Worm (Caenorhabditis elegans) whole organism, L1 larva: ENCODE measurements around the gene ZK643.6.
"Not testable (repeated sequence)": the region's sequence is repeated elsewhere in the genome, so short reads cannot be mapped to it uniquely, and the experiment has no call there.

Experiments
- C16A3.4 ChIP-seq: fragments of 150-350 bp; optimal IDR thresholded peaks from 2 replicates; lab custom pipeline; 2014; ENCODE audit warnings: missing biosample characterization, missing genetic modification characterization
- Y116A8C.19 ChIP-seq: sonication (generic microtip); optimal IDR thresholded peaks from 2 replicates; lab custom pipeline; 2016; ENCODE audit warnings: missing compliant biosample characterization, missing genetic modification characterization, borderline replicate concordance
- aly-2 ChIP-seq: fragments of 150-350 bp; optimal IDR thresholded peaks from 2 replicates; lab custom pipeline; 2014; ENCODE audit warnings: missing biosample characterization, missing genetic modification characterization
- ama-1 ChIP-seq: fragments of 150-350 bp; optimal IDR thresholded peaks from 2 replicates; lab custom pipeline; 2014
- blmp-1 ChIP-seq: fragments of 150-350 bp; optimal IDR thresholded peaks from 2 replicates; lab custom pipeline; 2014; ENCODE audit warnings: missing biosample characterization, missing genetic modification characterization
- ceh-63 ChIP-seq: fragments of 200-800 bp; sonication (Bioruptor generic); optimal IDR thresholded peaks from 2 replicates; lab custom pipeline; 2018; ENCODE audit warnings: mild to moderate bottlenecking, missing genetic modification characterization, missing compliant biosample characterization
- ceh-8 ChIP-seq: fragments of 200-800 bp; sonication (Bioruptor generic); optimal IDR thresholded peaks from 2 replicates; lab custom pipeline; 2018; ENCODE audit warnings: mild to moderate bottlenecking, missing genetic modification characterization, moderate library complexity, missing compliant biosample characterization
- ceh-88 ChIP-seq: fragments of 200-800 bp; sonication (Bioruptor generic); IDR thresholded peaks from 2 replicates; pipeline ENCODE4 v1.3.6; 2022; ENCODE audit warnings: missing genetic modification characterization, missing compliant biosample characterization
- dpl-1 ChIP-seq, 3 experiments: fragments of 150-350 bp in 2 of 3; sonication (generic microtip) in 1 of 3; optimal IDR thresholded peaks; 2 replicates each; lab custom pipeline; 2014 to 2017; ENCODE audit warnings: missing biosample characterization in 3 of 3, missing genetic modification characterization in 3 of 3, missing genetic modification reagents in 3 of 3
- dsc-1 ChIP-seq: sonication (generic microtip); optimal IDR thresholded peaks from 2 replicates; lab custom pipeline; 2016; ENCODE audit warnings: mild to moderate bottlenecking, missing genetic modification characterization, missing compliant biosample characterization
- efl-1 ChIP-seq, 4 experiments: fragments of 150-350 bp; optimal IDR thresholded peaks in 3 of 4; peaks in 1 of 4; 1 replicate in 1 of 4; 2 replicates in 3 of 4; lab custom pipeline; 2014; ENCODE audit warnings: missing biosample characterization in 2 of 4, missing genetic modification characterization in 2 of 4, missing genetic modification reagents in 2 of 4
- elt-2 ChIP-seq: sonication (generic microtip); optimal IDR thresholded peaks from 2 replicates; lab custom pipeline; 2016; ENCODE audit warnings: missing genetic modification characterization, mild to moderate bottlenecking, inconsistent platforms, missing compliant biosample characterization, missing genetic modification reagents
- elt-3 ChIP-seq, 6 experiments: fragments of 150-350 bp in 1 of 6; sonication (generic microtip); optimal IDR thresholded peaks; 2 replicates each; lab custom pipeline; 2017 to 2018; ENCODE audit warnings: missing biosample characterization in 6 of 6, missing genetic modification characterization in 6 of 6, inconsistent platforms in 1 of 6
- ets-5 ChIP-seq: fragments of 200-800 bp; sonication (Bioruptor generic); IDR thresholded peaks from 2 replicates; pipeline ENCODE4 v1.3.6; 2022; ENCODE audit warnings: missing genetic modification characterization, missing compliant biosample characterization
- fkh-4 ChIP-seq: sonication (generic microtip); optimal IDR thresholded peaks from 2 replicates; lab custom pipeline; 2016; ENCODE audit warnings: missing compliant biosample characterization, missing genetic modification characterization, borderline replicate concordance
- hlh-17 ChIP-seq: fragments of 200-800 bp; sonication (Bioruptor generic); optimal IDR thresholded peaks from 2 replicates; lab custom pipeline; 2018; ENCODE audit warnings: missing genetic modification characterization, mild to moderate bottlenecking, missing compliant biosample characterization, moderate library complexity, borderline replicate concordance
- hlh-4 ChIP-seq: sonication (generic microtip); optimal IDR thresholded peaks from 2 replicates; lab custom pipeline; 2016; ENCODE audit warnings: mild to moderate bottlenecking, missing genetic modification characterization, missing compliant biosample characterization
- hpl-2 ChIP-seq: fragments of 150-350 bp; optimal IDR thresholded peaks from 2 replicates; lab custom pipeline; 2014; ENCODE audit warnings: missing biosample characterization, missing genetic modification reagents, missing genetic modification characterization
- lin-14 ChIP-seq: fragments of 200-800 bp; sonication (Bioruptor generic); optimal IDR thresholded peaks from 2 replicates; lab custom pipeline; 2018; ENCODE audit warnings: mild to moderate bottlenecking, missing genetic modification characterization, moderate library complexity, missing compliant biosample characterization
- lir-3 ChIP-seq: sonication (generic microtip); optimal IDR thresholded peaks from 2 replicates; lab custom pipeline; 2016; ENCODE audit warnings: mild to moderate bottlenecking, missing genetic modification characterization, moderate library complexity, missing compliant biosample characterization; ENCODE audit not compliant: poor library complexity
- lsy-2 ChIP-seq, 2 experiments: fragments of 150-350 bp; optimal IDR thresholded peaks; 2 replicates each; lab custom pipeline; 2014; ENCODE audit warnings: missing biosample characterization in 2 of 2, missing genetic modification characterization in 2 of 2
- nhr-12 ChIP-seq: sonication (generic microtip); optimal IDR thresholded peaks from 2 replicates; lab custom pipeline; 2017; ENCODE audit warnings: missing biosample characterization, missing genetic modification characterization
- nhr-28 ChIP-seq: fragments of 150-350 bp; optimal IDR thresholded peaks from 2 replicates; lab custom pipeline; 2014; ENCODE audit warnings: missing biosample characterization, missing genetic modification characterization
- nhr-77 ChIP-seq: fragments of 150-350 bp; optimal IDR thresholded peaks from 2 replicates; lab custom pipeline; 2014; ENCODE audit warnings: missing biosample characterization, missing genetic modification characterization
- pax-3 ChIP-seq: fragments of 200-800 bp; sonication (Bioruptor generic); optimal IDR thresholded peaks from 2 replicates; lab custom pipeline; 2018; ENCODE audit warnings: mild to moderate bottlenecking, missing genetic modification characterization, moderate library complexity, missing compliant biosample characterization
- pqm-1 ChIP-seq: sonication (generic microtip); optimal IDR thresholded peaks from 3 replicates; lab custom pipeline; 2017; ENCODE audit warnings: missing biosample characterization, missing genetic modification characterization
- rnt-1 ChIP-seq: sonication (generic microtip); optimal IDR thresholded peaks from 2 replicates; lab custom pipeline; 2016; ENCODE audit warnings: mild to moderate bottlenecking, missing genetic modification characterization, moderate library complexity, missing compliant biosample characterization
- skn-1 ChIP-seq: fragments of 150-350 bp; optimal IDR thresholded peaks from 2 replicates; lab custom pipeline; 2014; ENCODE audit warnings: missing biosample characterization, missing genetic modification characterization
- sup-37 ChIP-seq: fragments of 200-800 bp; sonication (Bioruptor generic); optimal IDR thresholded peaks from 2 replicates; lab custom pipeline; 2018; ENCODE audit warnings: mild to moderate bottlenecking, missing genetic modification characterization, missing compliant biosample characterization
- tbx-2 ChIP-seq: sonication (generic microtip); optimal IDR thresholded peaks from 2 replicates; lab custom pipeline; 2016; ENCODE audit warnings: missing genetic modification characterization, missing compliant biosample characterization
- unc-30 ChIP-seq: sonication (generic microtip); optimal IDR thresholded peaks from 2 replicates; lab custom pipeline; 2017; ENCODE audit warnings: missing biosample characterization, missing genetic modification characterization
- ztf-11 ChIP-seq, 2 experiments: sonication (generic microtip); optimal IDR thresholded peaks; 2 replicates each; lab custom pipeline; 2016 to 2017; ENCODE audit warnings: missing genetic modification characterization in 2 of 2, missing biosample characterization in 1 of 2, missing compliant biosample characterization in 1 of 2
- ztf-4 ChIP-seq: fragments of 150-350 bp; optimal IDR thresholded peaks from 2 replicates; lab custom pipeline; 2014; ENCODE audit warnings: missing biosample characterization, missing genetic modification characterization

ZK643.6 gene

DNA sequence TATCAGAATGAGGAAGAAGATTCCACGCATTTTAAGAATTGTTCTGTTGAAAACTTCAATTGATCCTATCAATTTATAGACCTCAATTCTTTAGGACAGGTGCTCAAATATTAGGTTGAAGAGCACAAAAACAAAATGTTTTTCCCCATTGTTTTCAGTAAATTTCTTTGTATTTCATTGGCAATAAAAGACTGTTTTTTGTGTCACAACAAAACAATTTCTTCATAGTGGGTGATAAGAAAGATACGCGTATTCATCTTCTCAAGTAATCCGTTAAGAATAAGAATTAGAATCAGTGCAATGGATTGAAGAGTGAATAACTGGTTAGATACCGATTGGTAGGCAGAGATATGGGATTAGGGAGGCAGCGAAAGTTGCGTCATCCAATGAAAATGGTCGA is at the start of gene ZK643.6:
TSS of gene ZK643.6 (minus strand) at position 101 of the 400 bp plus-strand sequence.
- TF ChIP-seq efl-1 (optimal IDR thresholded peaks at IDR 0.05; lab: Kevin White, UChicago) (no peak), efl-1 (GFP tag; optimal IDR thresholded peaks at IDR 0.05 in 1 of 2; lab: Kevin White, UChicago) (peak in 1 of 2 experiments; percentile 33), lin-14 (GFP tag; lab: Kevin White, UChicago) (no peak), hpl-2 (GFP tag; lab: Kevin White, UChicago) (no peak), lir-3 (tag; lab: Kevin White, UChicago) (no peak), dsc-1 (tag; lab: Kevin White, UChicago) (peak; percentile 1), dpl-1 (GFP tag; optimal IDR thresholded peaks at IDR 0.05; lab: Kevin White, UChicago) (no peak), ztf-11 (tag; optimal IDR thresholded peaks at IDR 0.05; lab: Kevin White, UChicago) (no peak), tbx-2 (no peak), hlh-4 (no peak), sup-37 (GFP tag; lab: Kevin White, UChicago) (no peak)

DNA sequence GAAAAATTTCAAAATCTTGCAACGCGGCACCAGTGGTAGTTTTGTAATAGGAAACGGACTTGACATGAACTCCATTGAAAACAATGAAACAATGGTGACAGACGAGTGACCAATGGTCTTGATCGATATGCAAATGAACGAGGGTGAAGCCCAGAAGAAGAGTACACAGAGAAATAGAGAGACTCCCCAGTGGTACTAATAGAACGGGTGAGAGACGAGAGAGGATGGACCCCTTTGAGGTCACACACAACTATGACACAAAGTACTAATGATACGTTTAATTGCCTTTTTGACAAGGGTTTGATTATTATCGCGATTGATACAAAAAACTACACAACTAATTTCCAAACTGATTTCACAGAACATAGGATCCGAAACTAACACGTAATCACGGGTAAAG is 49.5 kb upstream of the ZK643.6 start, which contains the start of gene F59B2.8:
TSS of gene F59B2.8 (minus strand) at position 151 of the 400 bp plus-strand sequence.
- TF ChIP-seq lin-14 (GFP tag; lab: Kevin White, UChicago) (no peak), nhr-12 (no peak), C16A3.4 (tag; lab: Kevin White, UChicago) (no peak), fkh-4 (tag; lab: Kevin White, UChicago) (no peak)

DNA sequence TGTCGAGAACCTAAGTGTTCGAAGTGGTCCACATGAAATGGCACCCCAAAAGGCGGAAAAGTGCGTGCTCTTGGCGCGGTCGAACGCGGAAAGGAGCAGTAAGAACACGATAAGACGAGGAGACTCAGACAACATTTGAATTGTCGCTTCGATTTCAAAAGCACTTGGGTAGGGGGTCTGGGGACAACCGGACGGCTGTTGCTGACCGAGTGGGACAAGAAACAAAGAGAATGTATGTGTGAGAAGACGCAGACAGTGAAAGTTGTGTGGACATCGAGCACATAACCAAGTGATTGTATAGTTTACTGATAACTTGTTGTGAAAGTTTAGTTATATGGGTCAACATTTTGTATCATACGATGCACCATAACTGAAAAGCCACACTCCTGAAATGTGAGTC is 46.6 kb upstream of the ZK643.6 start:
- no peak for TF ChIP-seq Y116A8C.19 (tag; lab: Kevin White, UChicago)
- no peak for TF ChIP-seq efl-1 (optimal IDR thresholded peaks at IDR 0.05; lab: Kevin White, UChicago)
- no peak for TF ChIP-seq efl-1 (GFP tag; optimal IDR thresholded peaks at IDR 0.05 in 1 of 2; lab: Kevin White, UChicago)
- TF ChIP-seq elt-3 (tag; optimal IDR thresholded peaks at IDR 0.05; lab: Kevin White, UChicago): no peak
- TF ChIP-seq aly-2 (tag; lab: Kevin White, UChicago): no peak
- no peak for TF ChIP-seq nhr-28 (tag; lab: Kevin White, UChicago)
- no peak for TF ChIP-seq ceh-88
- TF ChIP-seq ceh-8 (GFP tag; lab: Kevin White, UChicago): no peak
- peak; percentile 3 for TF ChIP-seq C16A3.4 (tag; lab: Kevin White, UChicago)
- TF ChIP-seq lsy-2 (tag; optimal IDR thresholded peaks at IDR 0.05; lab: Kevin White, UChicago): peak in 1 of 2 experiments; percentile 21
- peak; percentile 70 for TF ChIP-seq lin-14 (GFP tag; lab: Kevin White, UChicago)
- peak; percentile 59 for TF ChIP-seq elt-2
- TF ChIP-seq rnt-1 (tag; lab: Kevin White, UChicago): peak; percentile 30
- no peak for TF ChIP-seq pqm-1 (tag; lab: Kevin White, UChicago)

DNA sequence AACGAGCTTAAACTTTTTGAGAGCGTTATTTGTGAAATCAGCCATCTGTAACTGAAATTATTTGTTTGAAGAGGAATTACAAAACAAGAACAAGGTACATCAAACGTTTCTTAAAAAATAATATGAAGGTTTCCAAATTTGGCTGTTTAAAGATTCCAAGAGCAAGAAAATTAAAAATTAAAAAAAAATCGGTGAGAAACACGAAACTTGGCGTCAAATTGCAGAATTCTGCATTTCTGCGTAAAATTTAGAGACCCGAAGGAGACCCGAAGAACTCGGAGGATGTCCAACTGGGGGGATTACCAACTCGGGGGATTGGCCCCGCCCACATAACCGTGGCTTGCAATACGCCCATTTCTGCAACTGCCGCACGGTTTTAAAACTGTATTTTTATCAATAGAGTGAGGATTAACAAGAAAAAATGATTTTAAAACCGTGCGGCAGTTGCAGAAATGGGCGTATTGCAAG is 45.4 kb upstream of the ZK643.6 start, which contains the start of gene rab-6.1:
TSS of gene rab-6.1 (minus strand) at position 51 of the 468 bp plus-strand sequence.
- not testable (repeated sequence) for TF ChIP-seq ceh-63 (GFP tag; lab: Kevin White, UChicago); pax-3 (tag; lab: Kevin White, UChicago); ets-5 (GFP tag; lab: Robert Waterston, UW)
- TF ChIP-seq, all 84 proteins: peak for 0; not testable (repeated sequence) for 84

DNA sequence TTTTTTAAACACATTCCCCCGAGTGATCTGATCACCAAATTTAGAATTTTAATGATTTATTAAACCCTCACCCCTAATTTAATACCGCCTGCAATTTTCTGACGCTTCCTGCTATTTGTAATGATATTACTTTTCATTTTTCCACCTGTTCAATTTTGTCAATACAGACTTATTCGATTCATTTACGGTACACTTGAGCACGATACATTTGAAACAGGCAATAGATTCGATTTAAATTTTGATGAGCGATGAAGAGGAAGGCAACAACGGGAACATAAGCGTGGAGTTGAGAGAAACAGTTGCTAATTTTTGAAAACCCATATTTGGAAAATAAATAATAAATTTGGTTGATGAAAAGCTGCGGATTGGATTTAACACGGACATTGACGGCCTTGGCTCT is 44.1 kb upstream of the ZK643.6 start:
- TF ChIP-seq skn-1 (tag; lab: Kevin White, UChicago): no peak
- TF ChIP-seq elt-3 (tag; optimal IDR thresholded peaks at IDR 0.05; lab: Kevin White, UChicago): no peak
- TF ChIP-seq hlh-17 (GFP tag; lab: Kevin White, UChicago): no peak
- no peak for TF ChIP-seq ztf-4 (tag; lab: Kevin White, UChicago)
- TF ChIP-seq unc-30 (tag; lab: Kevin White, UChicago): no peak
- no peak for TF ChIP-seq pax-3 (tag; lab: Kevin White, UChicago)
- no peak for TF ChIP-seq hlh-4
- TF ChIP-seq nhr-77 (tag; lab: Kevin White, UChicago): no peak
- no peak for TF ChIP-seq nhr-12
- no peak for TF ChIP-seq blmp-1 (tag; lab: Kevin White, UChicago)
- no peak for TF ChIP-seq sup-37 (GFP tag; lab: Kevin White, UChicago)
- TF ChIP-seq ama-1 (lab: Kevin White, UChicago): no peak
